Fruit fly (Drosophila melanogaster) whole organism, prepupa: ENCODE data around the gene CG4896.
A peak's percentile ranks its signal among the peaks of the same experiment; 100 is the strongest.

ENCODE experiments used
- Blimp-1 ChIP-seq: fragments of 200-800 bp; sonication (Bioruptor generic); optimal IDR thresholded peaks from 3 replicates; lab custom pipeline; 2017; ENCODE audit warnings: missing biosample characterization, missing genetic modification characterization, mild to moderate bottlenecking, moderate library complexity, missing genetic modification reagents
- CG11294 ChIP-seq: fragments of 200-800 bp; sonication (Bioruptor generic); IDR thresholded peaks from 2 replicates; pipeline ENCODE4 v1.3.6; 2022; ENCODE audit warnings: missing biosample characterization, missing genetic modification characterization
- CG11762 ChIP-seq: fragments of 200-800 bp; sonication (Bioruptor generic); optimal IDR thresholded peaks from 3 replicates; lab custom pipeline; 2016; ENCODE audit warnings: missing biosample characterization, missing genetic modification characterization; ENCODE audit not compliant: insufficient read depth
- CG11902 ChIP-seq: fragments of 200-800 bp; sonication (Bioruptor generic); optimal IDR thresholded peaks from 3 replicates; lab custom pipeline; 2016; ENCODE audit warnings: missing biosample characterization, missing genetic modification characterization
- CG15336 ChIP-seq: fragments of 200-800 bp; sonication (Bioruptor generic); IDR thresholded peaks from 2 replicates; pipeline ENCODE4 v1.3.6; 2022; ENCODE audit warnings: missing biosample characterization, missing genetic modification characterization
- CG1621 ChIP-seq: fragments of 200-800 bp; sonication (Bioruptor generic); optimal IDR thresholded peaks from 3 replicates; lab custom pipeline; 2018; ENCODE audit warnings: missing biosample characterization, mild to moderate bottlenecking, missing genetic modification characterization
- CG3032 ChIP-seq: fragments of 200-800 bp; optimal IDR thresholded peaks from 2 replicates; lab custom pipeline; 2019; ENCODE audit warnings: missing biosample characterization, mild to moderate bottlenecking, missing genetic modification characterization, moderate library complexity
- CG31627 ChIP-seq: fragments of 200-800 bp; sonication (Bioruptor generic); optimal IDR thresholded peaks from 3 replicates; lab custom pipeline; 2016; ENCODE audit warnings: missing biosample characterization, missing genetic modification characterization
- CG34406 ChIP-seq: fragments of 200-800 bp; sonication (Bioruptor generic); optimal IDR thresholded peaks from 3 replicates; lab custom pipeline; 2016; ENCODE audit warnings: missing biosample characterization, missing genetic modification characterization
- CG6163 ChIP-seq: fragments of 200-800 bp; sonication (Bioruptor generic); IDR thresholded peaks from 3 replicates; pipeline ENCODE4 v1.3.6; 2022; ENCODE audit warnings: missing biosample characterization, missing genetic modification characterization
- CG6792 ChIP-seq: fragments of 200-800 bp; sonication (Bioruptor generic); optimal IDR thresholded peaks from 3 replicates; lab custom pipeline; 2016; ENCODE audit warnings: missing biosample characterization, missing genetic modification characterization
- CG6854 ChIP-seq: fragments of 200-800 bp; sonication (Bioruptor generic); optimal IDR thresholded peaks from 2 replicates; lab custom pipeline; 2017; ENCODE audit warnings: missing biosample characterization, mild to moderate bottlenecking, missing genetic modification characterization
- CG8119 ChIP-seq: fragments of 200-800 bp; sonication (Bioruptor generic); IDR thresholded peaks from 3 replicates; pipeline ENCODE4 v1.3.6; 2022; ENCODE audit warnings: missing biosample characterization, missing genetic modification characterization
- CG8319 ChIP-seq: fragments of 200-800 bp; sonication (Bioruptor generic); optimal IDR thresholded peaks from 3 replicates; lab custom pipeline; 2016; ENCODE audit warnings: missing biosample characterization, missing genetic modification characterization
- CG8632 ChIP-seq: fragments of 200-800 bp; sonication (Bioruptor generic); optimal IDR thresholded peaks from 3 replicates; lab custom pipeline; 2016; ENCODE audit warnings: missing biosample characterization, missing genetic modification characterization
- Eip93F ChIP-seq: fragments of 200-800 bp; sonication (Bioruptor generic); optimal IDR thresholded peaks from 2 replicates; lab custom pipeline; 2016; ENCODE audit warnings: missing biosample characterization, mild to moderate bottlenecking, missing genetic modification characterization
- Ets96B ChIP-seq: fragments of 200-800 bp; optimal IDR thresholded peaks from 2 replicates; lab custom pipeline; 2019; ENCODE audit warnings: missing biosample characterization, mild to moderate bottlenecking, missing genetic modification characterization, moderate library complexity
- Gug ChIP-seq: fragments of 200-800 bp; sonication (Bioruptor generic); IDR thresholded peaks from 2 replicates; pipeline ENCODE4 v1.3.6; 2022; ENCODE audit warnings: missing biosample characterization, missing genetic modification characterization
- Hr38 ChIP-seq: sonication (Bioruptor generic); optimal IDR thresholded peaks from 2 replicates; lab custom pipeline; 2016; ENCODE audit warnings: missing biosample characterization, missing genetic modification characterization
- Hr39 ChIP-seq: fragments of 200-800 bp; sonication (Bioruptor generic); optimal IDR thresholded peaks from 2 replicates; lab custom pipeline; 2016; ENCODE audit warnings: missing biosample characterization, missing genetic modification characterization
- Lpt ChIP-seq: fragments of 200-800 bp; sonication (Bioruptor generic); optimal IDR thresholded peaks from 3 replicates; lab custom pipeline; 2016; ENCODE audit warnings: missing biosample characterization, missing genetic modification characterization
- Met ChIP-seq: fragments of 200-800 bp; sonication (Bioruptor generic); optimal IDR thresholded peaks from 3 replicates; lab custom pipeline; 2016; ENCODE audit warnings: missing biosample characterization, missing genetic modification characterization
- Smox ChIP-seq: fragments of 200-800 bp; sonication (Bioruptor generic); optimal IDR thresholded peaks from 3 replicates; lab custom pipeline; 2016; ENCODE audit warnings: missing biosample characterization, missing genetic modification characterization
- Sox102F ChIP-seq: fragments of 200-800 bp; sonication (Bioruptor generic); optimal IDR thresholded peaks from 2 replicates; lab custom pipeline; 2016; ENCODE audit warnings: missing biosample characterization, mild to moderate bottlenecking, missing genetic modification characterization
- Sox15 ChIP-seq: fragments of 200-800 bp; sonication (Bioruptor generic); optimal IDR thresholded peaks from 3 replicates; lab custom pipeline; 2016; ENCODE audit warnings: missing biosample characterization, missing genetic modification characterization
- achi ChIP-seq: fragments of 200-800 bp; sonication (Bioruptor generic); optimal IDR thresholded peaks from 3 replicates; lab custom pipeline; 2016; ENCODE audit warnings: missing biosample characterization, missing genetic modification characterization
- cyc ChIP-seq: fragments of 200-800 bp; sonication (Bioruptor generic); optimal IDR thresholded peaks from 3 replicates; lab custom pipeline; 2016; ENCODE audit warnings: missing biosample characterization, missing genetic modification characterization
- dac ChIP-seq: fragments of 200-800 bp; sonication (Bioruptor generic); optimal IDR thresholded peaks from 2 replicates; lab custom pipeline; 2017; ENCODE audit warnings: missing biosample characterization, mild to moderate bottlenecking, missing genetic modification characterization
- dsx ChIP-seq: fragments of 200-800 bp; optimal IDR thresholded peaks from 3 replicates; lab custom pipeline; 2019; ENCODE audit warnings: missing biosample characterization, mild to moderate bottlenecking, missing genetic modification characterization, moderate library complexity; ENCODE audit not compliant: poor library complexity, severe bottlenecking
- eg ChIP-seq: fragments of 200-800 bp; sonication (Bioruptor generic); IDR thresholded peaks from 3 replicates; pipeline ENCODE4 v1.3.6; 2022; ENCODE audit warnings: missing biosample characterization, missing genetic modification characterization
- esn ChIP-seq: fragments of 200-800 bp; sonication (Bioruptor generic); optimal IDR thresholded peaks from 2 replicates; lab custom pipeline; 2016; ENCODE audit warnings: missing biosample characterization, mild to moderate bottlenecking, missing genetic modification characterization, moderate library complexity
- fd59A ChIP-seq: fragments of 200-800 bp; sonication (Bioruptor generic); optimal IDR thresholded peaks from 2 replicates; lab custom pipeline; 2017; ENCODE audit warnings: missing biosample characterization, mild to moderate bottlenecking, missing genetic modification characterization, missing genetic modification reagents
- fd85E ChIP-seq: fragments of 200-800 bp; sonication (Bioruptor generic); optimal IDR thresholded peaks from 3 replicates; lab custom pipeline; 2016; ENCODE audit warnings: missing biosample characterization, missing genetic modification characterization
- fkh ChIP-seq: fragments of 200-800 bp; sonication (Bioruptor generic); optimal IDR thresholded peaks from 3 replicates; lab custom pipeline; 2017; ENCODE audit warnings: missing biosample characterization, mild to moderate bottlenecking, missing genetic modification characterization, moderate library complexity
- lz ChIP-seq: fragments of 200-800 bp; sonication (Bioruptor generic); optimal IDR thresholded peaks from 3 replicates; lab custom pipeline; 2016; ENCODE audit warnings: missing biosample characterization, missing genetic modification characterization
- net ChIP-seq: fragments of 200-800 bp; sonication (Bioruptor generic); optimal IDR thresholded peaks from 3 replicates; lab custom pipeline; 2016; ENCODE audit warnings: missing biosample characterization, missing genetic modification characterization
- pdm3 ChIP-seq: fragments of 200-800 bp; sonication (Bioruptor generic); optimal IDR thresholded peaks from 3 replicates; lab custom pipeline; 2016; ENCODE audit warnings: missing biosample characterization, missing genetic modification characterization
- salr ChIP-seq, 2 experiments: fragments of 200-800 bp; sonication (Bioruptor generic); optimal IDR thresholded peaks; 3 replicates each; lab custom pipeline; 2016 to 2018; ENCODE audit warnings: missing biosample characterization in 2 of 2, missing genetic modification characterization in 2 of 2, mild to moderate bottlenecking in 1 of 2
- topi ChIP-seq: fragments of 200-800 bp; sonication (Bioruptor generic); optimal IDR thresholded peaks from 3 replicates; lab custom pipeline; 2016; ENCODE audit warnings: missing biosample characterization, missing genetic modification characterization

The CG4896 gene

dm6 chr2L:1172704-1173107, 4.8 kb upstream of the CG4896 start, which contains the start of the genes Charon and CG4887:
Gene Charon (minus strand): TSS chr2L:1172805.
Gene CG4887 (plus strand): TSS chr2L:1173009.
- TF ChIP-seq Met (GFP tag; lab: Kevin White, UChicago), result no peak
- TF ChIP-seq CG1621, result peak; percentile 48
- TF ChIP-seq CG3032 (tag; lab: Kevin White, UChicago), result peak; percentile 78
- no peak for TF ChIP-seq Smox (GFP tag; lab: Kevin White, UChicago)
- TF ChIP-seq salr (GFP tag; optimal IDR thresholded peaks at IDR 0.05; lab: Kevin White, UChicago), result peak in 1 of 2 experiments; percentile 29
- TF ChIP-seq pdm3, result no peak
- no peak for TF ChIP-seq fd85E (GFP tag; lab: Kevin White, UChicago)
- TF ChIP-seq Gug (GFP tag; lab: Robert Waterston, UW), result peak; percentile 76
- TF ChIP-seq CG6854 (GFP tag; lab: Kevin White, UChicago), result peak; percentile 31
- no peak for TF ChIP-seq Eip93F (GFP tag; lab: Kevin White, UChicago)
- TF ChIP-seq Lpt (GFP tag; lab: Kevin White, UChicago), result peak; percentile 35
- TF ChIP-seq CG11762 (GFP tag; lab: Kevin White, UChicago), result peak; percentile 50
- TF ChIP-seq Hr39, result peak; percentile 89
- TF ChIP-seq Sox15, result peak; percentile 77
- TF ChIP-seq CG11294 (GFP tag; lab: Robert Waterston, UW), result peak; percentile 66; the same call in 1 of the 2 replicates
- TF ChIP-seq CG8319 (GFP tag; lab: Kevin White, UChicago), result peak; percentile 64
- no peak for TF ChIP-seq CG8632 (GFP tag; lab: Kevin White, UChicago)
- TF ChIP-seq CG31627 (GFP tag; lab: Kevin White, UChicago), result peak; percentile 92
- TF ChIP-seq dac, result peak; percentile 46
- TF ChIP-seq dsx (GFP tag; lab: Kevin White, UChicago), result no peak
- TF ChIP-seq lz (GFP tag; lab: Kevin White, UChicago), result peak; percentile 87
- no peak for TF ChIP-seq CG34406 (GFP tag; lab: Kevin White, UChicago)
- TF ChIP-seq cyc (GFP tag; lab: Kevin White, UChicago), result peak; percentile 87
- peak; percentile 83 for TF ChIP-seq topi (GFP tag; lab: Kevin White, UChicago)
- TF ChIP-seq CG11902 (GFP tag; lab: Kevin White, UChicago), result peak; percentile 75
- no peak for TF ChIP-seq Blimp-1
- peak; percentile 25 for TF ChIP-seq Hr38
- TF ChIP-seq Ets96B (tag; lab: Kevin White, UChicago), result peak; percentile 58
- TF ChIP-seq CG6792 (GFP tag; lab: Kevin White, UChicago), result peak; percentile 74
- TF ChIP-seq esn (GFP tag; lab: Kevin White, UChicago), result peak; percentile 90
- TF ChIP-seq achi, result peak; percentile 81
- peak; percentile 32 for TF ChIP-seq fd59A
- peak; percentile 37; the same call in 2 of the 3 replicates for TF ChIP-seq CG8119 (GFP tag; lab: Robert Waterston, UW)
- TF ChIP-seq CG15336, result peak; percentile 41; the same call in 1 of the 2 replicates
- TF ChIP-seq CG6163, result peak; percentile 50; the same call in 2 of the 3 replicates
- peak; percentile 64; the same call in 2 of the 3 replicates for TF ChIP-seq eg (GFP tag; lab: Robert Waterston, UW)

DNA sequence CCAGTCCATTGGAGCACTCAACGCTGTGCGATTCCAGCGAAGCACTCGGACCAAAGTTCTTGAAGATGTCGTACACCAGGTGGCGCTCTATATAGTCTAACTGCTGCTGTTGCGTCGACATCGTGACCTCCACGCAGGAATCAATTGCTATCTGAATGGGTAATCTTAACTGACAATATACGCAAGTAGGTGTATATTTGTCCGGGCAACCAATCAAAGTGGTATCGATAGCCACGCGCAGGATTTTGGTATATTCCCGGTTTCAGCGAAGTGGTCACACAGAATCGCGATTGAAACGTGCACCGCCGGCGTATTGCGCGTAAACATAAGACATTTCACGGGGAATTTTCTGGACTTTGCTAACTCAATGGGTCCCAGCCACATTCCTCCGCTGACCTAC, 6.3 kb downstream of the CG4896 start, which contains the start of the genes CG5126 and Tgt:
TSS of gene CG5126 (minus strand) at position 222 of the 400 bp plus-strand sequence.
TSS of gene Tgt (plus strand) at position 267 of the 400 bp plus-strand sequence.
- no peak for TF ChIP-seq CG6163
- TF ChIP-seq eg (GFP tag; lab: Robert Waterston, UW), result no peak
- TF ChIP-seq fkh (GFP tag; lab: Kevin White, UChicago), result no peak
- no peak for TF ChIP-seq CG11902 (GFP tag; lab: Kevin White, UChicago)
- no peak for TF ChIP-seq CG8632 (GFP tag; lab: Kevin White, UChicago)
- TF ChIP-seq Sox15, result no peak
- no peak for TF ChIP-seq net (GFP tag; lab: Kevin White, UChicago)
- peak; percentile 94 for TF ChIP-seq CG1621
- TF ChIP-seq Sox102F (GFP tag; lab: Kevin White, UChicago), result no peak
